Fruit fly (Drosophila melanogaster) whole organism, adult: ENCODE measurements around the gene Mhc.

Source experiments
- CG11617 ChIP-seq: fragments of 200-800 bp; sonication (Bioruptor generic); optimal IDR thresholded peaks from 2 replicates; lab custom pipeline; 2017; ENCODE audit warnings: mild to moderate bottlenecking, missing biosample characterization, missing genetic modification reagents, missing genetic modification characterization
- CG12768 ChIP-seq: fragments of 200-800 bp; sonication (Bioruptor generic); optimal IDR thresholded peaks from 2 replicates; lab custom pipeline; 2017; ENCODE audit warnings: missing biosample characterization, missing genetic modification characterization, mild to moderate bottlenecking, moderate library complexity, missing genetic modification reagents
- CG7045 ChIP-seq: fragments of 200-800 bp; sonication (Bioruptor generic); optimal IDR thresholded peaks from 2 replicates; lab custom pipeline; 2017; ENCODE audit warnings: missing biosample characterization, mild to moderate bottlenecking, missing genetic modification characterization
- Crg-1 ChIP-seq: fragments of 200-800 bp; sonication (Bioruptor generic); optimal IDR thresholded peaks from 2 replicates; lab custom pipeline; 2016; ENCODE audit warnings: missing biosample characterization, missing genetic modification characterization
- Hr96 ChIP-seq: fragments of 200-800 bp; sonication (Bioruptor generic); optimal IDR thresholded peaks from 2 replicates; lab custom pipeline; 2016; ENCODE audit warnings: missing biosample characterization, missing genetic modification characterization
- Mnt ChIP-seq: fragments of 200-800 bp; sonication (Bioruptor generic); optimal IDR thresholded peaks from 2 replicates; lab custom pipeline; 2016; ENCODE audit warnings: missing biosample characterization, mild to moderate bottlenecking, missing genetic modification characterization
- bab1 ChIP-seq: fragments of 200-800 bp; sonication (Bioruptor generic); optimal IDR thresholded peaks from 3 replicates; lab custom pipeline; 2019; ENCODE audit warnings: missing biosample characterization, mild to moderate bottlenecking, missing genetic modification characterization, moderate library complexity
- cic ChIP-seq: fragments of 200-800 bp; sonication (Bioruptor generic); optimal IDR thresholded peaks from 2 replicates; lab custom pipeline; 2017; ENCODE audit warnings: missing biosample characterization, mild to moderate bottlenecking, missing genetic modification characterization, moderate library complexity
- kay ChIP-seq: fragments of 200-800 bp; sonication (Bioruptor generic); peaks from one replicate; lab custom pipeline; 2016; ENCODE audit warnings: missing biosample characterization, missing genetic modification characterization, borderline replicate concordance
- pad ChIP-seq: fragments of 200-800 bp; sonication (Bioruptor generic); optimal IDR thresholded peaks from 3 replicates; lab custom pipeline; 2017; ENCODE audit warnings: missing biosample characterization, missing genetic modification characterization, mild to moderate bottlenecking, moderate library complexity, missing genetic modification reagents

DNA sequence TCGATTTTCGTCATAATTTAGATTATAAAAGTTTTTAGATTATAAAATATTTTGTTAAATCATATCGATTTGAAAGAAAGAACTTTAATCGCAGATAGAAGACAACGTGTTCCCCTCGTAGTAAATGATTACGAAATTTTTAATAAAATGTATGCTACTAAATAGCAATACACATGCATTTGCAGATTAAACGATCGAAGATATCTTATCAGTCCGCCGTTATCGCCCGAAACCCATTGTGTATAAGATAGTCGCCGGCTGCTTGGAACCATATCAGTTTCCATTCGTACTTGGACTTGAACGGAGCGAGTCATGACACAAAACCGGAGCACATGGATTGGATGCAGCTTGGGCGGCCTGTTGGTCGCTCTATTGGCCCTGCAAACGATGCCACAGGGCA is 33.1 kb downstream of the Mhc start:
- TF ChIP-seq CG7045 (GFP tag; lab: Kevin White, UChicago) (no peak), Hr96 (GFP tag; lab: Kevin White, UChicago) (no peak), Crg-1 (no peak), pad (GFP tag; lab: Kevin White, UChicago) (no peak), kay (GFP tag; lab: Kevin White, UChicago) (no peak), CG12768 (no peak), CG11617 (GFP tag; lab: Kevin White, UChicago) (no peak), Mnt (GFP tag; lab: Kevin White, UChicago) (peak; percentile 9), bab1 (GFP tag; lab: Kevin White, UChicago) (no peak), cic (GFP tag; lab: Kevin White, UChicago) (no peak)
